Fruit fly (Drosophila melanogaster) S2 (cell line): ENCODE data around the gene CG42685.
"Not testable (repeated sequence)": the region's sequence is repeated elsewhere in the genome, so short reads cannot be mapped to it uniquely, and the experiment has no call there.

ENCODE experiments used
- CG8478 ChIP-seq: fragments of >200 bp; optimal IDR thresholded peaks from 2 replicates; lab custom pipeline; 2018
- CTCF ChIP-seq, 2 experiments: fragments of >200 bp; optimal IDR thresholded peaks; 2 replicates each; lab custom pipeline; 2018

DNA sequence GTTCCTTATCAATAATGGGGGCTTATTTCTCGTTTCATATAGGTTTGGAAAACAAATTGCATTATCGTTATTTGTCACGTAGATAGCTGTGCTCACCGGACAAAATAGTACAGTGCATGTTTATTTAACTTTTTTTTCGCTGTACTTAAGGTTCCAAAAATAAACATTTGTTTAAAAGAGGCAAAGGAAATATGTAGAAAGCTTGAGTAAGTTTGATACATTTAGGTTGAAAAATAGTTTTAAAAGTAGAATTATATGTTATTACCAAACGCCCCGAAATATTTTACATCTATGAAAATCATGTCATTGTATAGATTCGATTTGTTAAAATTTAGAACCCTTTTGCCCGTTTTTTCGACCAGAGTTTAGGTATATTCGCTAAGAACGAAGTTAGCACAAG is 9.6 kb upstream of the CG42685 start, which contains the start of gene CG42585:
- not testable (repeated sequence) for TF ChIP-seq CG8478 (lab: Kevin White, UChicago); CTCF (optimal IDR thresholded peaks at IDR 0.05; lab: Kevin White, UChicago)
